Fruit fly (Drosophila melanogaster) whole organism, embryonic: ENCODE results near the gene CNMaR.

Source experiments
- Awh ChIP-seq: fragments of 200-800 bp; sonication (Bioruptor generic); IDR thresholded peaks from 2 replicates; pipeline ENCODE4, ENCODE4 v1.3.6; 2022; ENCODE audit warnings: missing biosample characterization, missing genetic modification characterization
- B-H2 ChIP-seq: fragments of 200-800 bp; sonication (Bioruptor generic); optimal IDR thresholded peaks from 2 replicates; lab custom pipeline; 2018; ENCODE audit warnings: missing biosample characterization, mild to moderate bottlenecking, missing genetic modification characterization
- Bdp1 ChIP-seq: fragments of 200-800 bp; sonication (Bioruptor generic); optimal IDR thresholded peaks from 3 replicates; lab custom pipeline; 2016; ENCODE audit warnings: missing biosample characterization, missing genetic modification characterization
- CG10462 ChIP-seq: fragments of 200-800 bp; sonication (Bioruptor generic); optimal IDR thresholded peaks from 2 replicates; lab custom pipeline; 2016; ENCODE audit warnings: missing biosample characterization, missing genetic modification characterization
- CG11085 ChIP-seq: fragments of 200-800 bp; sonication (Bioruptor generic); IDR thresholded peaks from 2 replicates; pipeline ENCODE4 v1.3.6; 2022; ENCODE audit warnings: missing biosample characterization, missing genetic modification characterization
- CG15601 ChIP-seq: fragments of 200-800 bp; sonication (Bioruptor generic); optimal IDR thresholded peaks from 3 replicates; lab custom pipeline; 2019; ENCODE audit warnings: missing biosample characterization, mild to moderate bottlenecking, missing genetic modification characterization, moderate library complexity
- CG17359 ChIP-seq: fragments of 200-800 bp; sonication (Bioruptor generic); optimal IDR thresholded peaks from 3 replicates; lab custom pipeline; 2018; ENCODE audit warnings: missing biosample characterization, mild to moderate bottlenecking, missing genetic modification characterization, moderate library complexity
- CG18476 ChIP-seq: fragments of 200-800 bp; sonication (Bioruptor generic); optimal IDR thresholded peaks from 2 replicates; lab custom pipeline; 2016; ENCODE audit warnings: missing biosample characterization, mild to moderate bottlenecking, missing genetic modification characterization
- CG18599 ChIP-seq: fragments of 200-800 bp; sonication (Bioruptor generic); optimal IDR thresholded peaks from 3 replicates; lab custom pipeline; 2017; ENCODE audit warnings: missing biosample characterization, missing genetic modification characterization, mild to moderate bottlenecking, moderate library complexity, missing genetic modification reagents
- CG2116 ChIP-seq: fragments of 200-800 bp; sonication (Bioruptor generic); optimal IDR thresholded peaks from 3 replicates; lab custom pipeline; 2018; ENCODE audit warnings: missing biosample characterization, mild to moderate bottlenecking, missing genetic modification characterization
- CG2875 ChIP-seq: fragments of 200-800 bp; sonication (Bioruptor generic); optimal IDR thresholded peaks from 2 replicates; lab custom pipeline; 2017; ENCODE audit warnings: missing biosample characterization, mild to moderate bottlenecking, missing genetic modification characterization, missing genetic modification reagents
- CG3163 ChIP-seq: fragments of 200-800 bp; sonication (Bioruptor generic); optimal IDR thresholded peaks from 3 replicates; lab custom pipeline; 2016; ENCODE audit warnings: missing biosample characterization, missing genetic modification characterization
- CG34422 ChIP-seq: fragments of 200-800 bp; sonication (Bioruptor generic); IDR thresholded peaks from 3 replicates; pipeline ENCODE4 v1.3.6; 2022; ENCODE audit warnings: missing biosample characterization, missing genetic modification characterization
- CG6272 ChIP-seq: fragments of 200-800 bp; sonication (Bioruptor generic); IDR thresholded peaks from 2 replicates; pipeline ENCODE4 v1.3.6; 2022; ENCODE audit warnings: missing biosample characterization, missing genetic modification characterization
- CG6765 ChIP-seq: fragments of 200-800 bp; sonication (Bioruptor generic); optimal IDR thresholded peaks from 3 replicates; lab custom pipeline; 2017; ENCODE audit warnings: missing biosample characterization, mild to moderate bottlenecking, missing genetic modification characterization
- CG6791 ChIP-seq: fragments of 200-800 bp; sonication (Bioruptor generic); IDR thresholded peaks from 3 replicates; pipeline ENCODE4 v1.3.6; 2022; ENCODE audit warnings: missing biosample characterization, missing genetic modification characterization; ENCODE audit not compliant: partially characterized antibody
- CG7372 ChIP-seq: fragments of 200-800 bp; sonication (Bioruptor generic); IDR thresholded peaks from 2 replicates; pipeline ENCODE4 v1.3.6; 2022; ENCODE audit warnings: missing biosample characterization, missing genetic modification characterization
- CG7839 ChIP-seq: fragments of 200-800 bp; sonication (Bioruptor generic); optimal IDR thresholded peaks from 3 replicates; lab custom pipeline; 2018; ENCODE audit warnings: missing biosample characterization, mild to moderate bottlenecking, missing genetic modification characterization, moderate library complexity
- CG8765 ChIP-seq: fragments of 200-800 bp; sonication (Bioruptor generic); IDR thresholded peaks from 2 replicates; pipeline ENCODE4 v1.3.6; 2022; ENCODE audit warnings: missing biosample characterization, missing genetic modification characterization
- CG9215 ChIP-seq: fragments of 200-800 bp; sonication (Bioruptor generic); IDR thresholded peaks from 2 replicates; pipeline ENCODE4 v1.3.6; 2022; ENCODE audit warnings: missing biosample characterization, missing genetic modification characterization
- CG9817 ChIP-seq: fragments of 200-800 bp; sonication (Bioruptor generic); optimal IDR thresholded peaks from 2 replicates; lab custom pipeline; 2018; ENCODE audit warnings: missing biosample characterization, mild to moderate bottlenecking, missing genetic modification characterization, moderate library complexity
- Chrac-16 ChIP-seq: fragments of 200-800 bp; sonication (Bioruptor generic); optimal IDR thresholded peaks from 3 replicates; lab custom pipeline; 2016; ENCODE audit warnings: missing biosample characterization, missing genetic modification characterization
- Doc3 ChIP-seq: fragments of 200-800 bp; sonication (Bioruptor generic); IDR thresholded peaks from 3 replicates; pipeline ENCODE4 v1.3.6; 2022; ENCODE audit warnings: missing biosample characterization, missing genetic modification characterization; ENCODE audit not compliant: partially characterized antibody
- ERR ChIP-seq: fragments of 200-800 bp; sonication (Bioruptor generic); optimal IDR thresholded peaks from 2 replicates; lab custom pipeline; 2016; ENCODE audit warnings: missing biosample characterization, missing genetic modification characterization
- HLH54F ChIP-seq: fragments of 200-800 bp; sonication (Bioruptor generic); optimal IDR thresholded peaks from 3 replicates; lab custom pipeline; 2016; ENCODE audit warnings: missing biosample characterization, missing genetic modification characterization
- Hr78 ChIP-seq, 2 experiments: fragments of 200-800 bp in 1 of 2; fragments of >200 bp in 1 of 2; sonication (Bioruptor generic) in 1 of 2; optimal IDR thresholded peaks; 2 replicates each; lab custom pipeline; 2017 to 2019; ENCODE audit warnings: missing biosample characterization in 2 of 2, missing genetic modification characterization in 2 of 2, mild to moderate bottlenecking in 1 of 2, moderate library complexity in 1 of 2
- Hsf ChIP-seq: fragments of 200-800 bp; sonication (Bioruptor generic); optimal IDR thresholded peaks from 3 replicates; lab custom pipeline; 2016; ENCODE audit warnings: missing biosample characterization, missing genetic modification characterization
- Mrtf ChIP-seq: fragments of 200-800 bp; sonication (Bioruptor generic); IDR thresholded peaks from 3 replicates; pipeline ENCODE4 v1.3.6; 2022; ENCODE audit warnings: missing biosample characterization, missing genetic modification characterization
- Myb ChIP-seq: fragments of 200-800 bp; sonication (Bioruptor generic); optimal IDR thresholded peaks from 2 replicates; lab custom pipeline; 2016; ENCODE audit warnings: missing biosample characterization, missing genetic modification characterization
- NK7.1 ChIP-seq: fragments of 200-800 bp; sonication (Bioruptor generic); optimal IDR thresholded peaks from 3 replicates; lab custom pipeline; 2016; ENCODE audit warnings: missing biosample characterization, missing genetic modification characterization
- br ChIP-seq: fragments of >200 bp; optimal IDR thresholded peaks from 2 replicates; lab custom pipeline; 2017
- chif ChIP-seq, 2 experiments: fragments of 200-800 bp; sonication (Bioruptor generic); optimal IDR thresholded peaks; 3 replicates each; lab custom pipeline; 2016; ENCODE audit warnings: missing biosample characterization in 2 of 2, missing genetic modification characterization in 2 of 2
- chm ChIP-seq: fragments of 200-800 bp; sonication (Bioruptor generic); IDR thresholded peaks from 2 replicates; pipeline ENCODE4 v1.3.6; 2022; ENCODE audit warnings: missing biosample characterization, missing genetic modification characterization
- ci ChIP-seq: fragments of 200-800 bp; sonication (Bioruptor generic); IDR thresholded peaks from 3 replicates; pipeline ENCODE4 v1.3.6; 2022; ENCODE audit warnings: missing biosample characterization, missing genetic modification characterization
- dimm ChIP-seq: fragments of 200-800 bp; sonication (Bioruptor generic); IDR thresholded peaks from 2 replicates; pipeline ENCODE4 v1.3.6; 2022; ENCODE audit warnings: missing biosample characterization, missing genetic modification characterization
- dmrt11E ChIP-seq: fragments of 200-800 bp; sonication (Bioruptor generic); optimal IDR thresholded peaks from 3 replicates; lab custom pipeline; 2018; ENCODE audit warnings: missing biosample characterization, mild to moderate bottlenecking, missing genetic modification characterization, moderate library complexity
- fd102C ChIP-seq: fragments of 200-800 bp; sonication (Bioruptor generic); optimal IDR thresholded peaks from 2 replicates; lab custom pipeline; 2018; ENCODE audit warnings: missing biosample characterization, mild to moderate bottlenecking, missing genetic modification characterization, moderate library complexity
- gce ChIP-seq: fragments of 200-800 bp; sonication (Bioruptor generic); IDR thresholded peaks from 3 replicates; pipeline ENCODE4 v1.3.6; 2022; ENCODE audit warnings: missing biosample characterization, missing genetic modification characterization
- jigr1 ChIP-seq: fragments of 200-800 bp; sonication (Bioruptor generic); IDR thresholded peaks from 3 replicates; pipeline ENCODE4 v1.3.6; 2022; ENCODE audit warnings: missing biosample characterization, missing genetic modification characterization
- mirr ChIP-seq: fragments of 200-800 bp; sonication (Bioruptor generic); optimal IDR thresholded peaks from 3 replicates; lab custom pipeline; 2018; ENCODE audit warnings: missing biosample characterization, mild to moderate bottlenecking, missing genetic modification characterization
- nerfin-2 ChIP-seq: fragments of 200-800 bp; sonication (Bioruptor generic); IDR thresholded peaks from 2 replicates; pipeline ENCODE4 v1.3.6; 2022; ENCODE audit warnings: missing biosample characterization, missing genetic modification characterization; ENCODE audit not compliant: partially characterized antibody
- onecut ChIP-seq: fragments of 200-800 bp; sonication (Bioruptor generic); IDR thresholded peaks from 2 replicates; pipeline ENCODE4 v1.3.6; 2022; ENCODE audit warnings: missing biosample characterization, missing genetic modification characterization
- pita ChIP-seq: fragments of 200-800 bp; sonication (Bioruptor generic); optimal IDR thresholded peaks from 2 replicates; lab custom pipeline; 2017; ENCODE audit warnings: missing biosample characterization, mild to moderate bottlenecking, missing genetic modification characterization
- pros ChIP-seq: fragments of 200-800 bp; sonication (Bioruptor generic); optimal IDR thresholded peaks from 3 replicates; lab custom pipeline; 2019; ENCODE audit warnings: missing biosample characterization, mild to moderate bottlenecking, missing genetic modification characterization, moderate library complexity
- scrt ChIP-seq: fragments of 200-800 bp; sonication (Bioruptor generic); optimal IDR thresholded peaks from 2 replicates; lab custom pipeline; 2018; ENCODE audit warnings: missing biosample characterization, mild to moderate bottlenecking, missing genetic modification characterization, moderate library complexity
- tna ChIP-seq: fragments of 200-800 bp; sonication (Bioruptor generic); IDR thresholded peaks from 2 replicates; pipeline ENCODE4 v1.3.6; 2022; ENCODE audit warnings: missing biosample characterization, missing genetic modification characterization; ENCODE audit not compliant: partially characterized antibody
- vfl ChIP-seq: fragments of 200-800 bp; sonication (Bioruptor generic); optimal IDR thresholded peaks from 2 replicates; lab custom pipeline; 2016; ENCODE audit warnings: missing biosample characterization, missing genetic modification characterization
- wor ChIP-seq: fragments of 200-800 bp; sonication (Bioruptor generic); IDR thresholded peaks from 2 replicates; pipeline ENCODE4 v1.3.6; 2022; ENCODE audit warnings: missing biosample characterization, missing genetic modification characterization

CNMaR gene

dm6 chr3L:9696650-9697526 is 53.0 kb downstream of the CNMaR start, which contains the start of gene Prps (continued):
- TF ChIP-seq Hsf (GFP tag; lab: Kevin White, UChicago), result peak; percentile 59
- peak; percentile 64 for TF ChIP-seq vfl (GFP tag; lab: Kevin White, UChicago)
- TF ChIP-seq CG3163, result peak; percentile 97
- TF ChIP-seq fd102C (GFP tag; lab: Kevin White, UChicago), result no peak
- peak; percentile 56; the same call in 1 of the 2 replicates for TF ChIP-seq CG11085 (GFP tag; lab: Robert Waterston, UW)
- TF ChIP-seq CG34422, result peak; percentile 87
- peak; percentile 82 for TF ChIP-seq Awh
- TF ChIP-seq CG15601, result peak; percentile 50
- TF ChIP-seq dimm (GFP tag; lab: Robert Waterston, UW), result peak; percentile 36; the same call in 1 of the 2 replicates
- TF ChIP-seq CG9215, result peak; percentile 45; the same call in 1 of the 2 replicates
- peak; percentile 25 to 65 for TF ChIP-seq chif (GFP tag; optimal IDR thresholded peaks at IDR 0.05; lab: Kevin White, UChicago)
- peak; percentile 79 for TF ChIP-seq onecut (GFP tag; lab: Robert Waterston, UW)
- peak; percentile 37 for TF ChIP-seq CG2875 (GFP tag; lab: Kevin White, UChicago)
- TF ChIP-seq mirr (GFP tag; lab: Kevin White, UChicago), result peak; percentile 83
- TF ChIP-seq HLH54F (GFP tag; lab: Kevin White, UChicago), result peak; percentile 49
- TF ChIP-seq ERR (GFP tag; lab: Kevin White, UChicago), result peak; percentile 72
- no peak for TF ChIP-seq CG6791 (GFP tag; lab: Robert Waterston, UW)
- peak; percentile 78; the same call in 2 of the 3 replicates for TF ChIP-seq Mrtf (GFP tag; lab: Robert Waterston, UW)
- TF ChIP-seq ci (GFP tag; lab: Robert Waterston, UW), result peak; percentile 90
- TF ChIP-seq chm (GFP tag; lab: Robert Waterston, UW), result peak; percentile 91
- peak; percentile 6 for TF ChIP-seq Bdp1 (GFP tag; lab: Kevin White, UChicago)
- peak; percentile 70 for TF ChIP-seq CG7372 (GFP tag; lab: Robert Waterston, UW)
- peak; percentile 89 for TF ChIP-seq CG18599 (GFP tag; lab: Kevin White, UChicago)
- TF ChIP-seq CG6272, result peak; percentile 46; the same call in 1 of the 2 replicates
- peak; percentile 2 for TF ChIP-seq CG18476 (GFP tag; lab: Kevin White, UChicago)
- no peak for TF ChIP-seq CG2116
- TF ChIP-seq tna (GFP tag; lab: Robert Waterston, UW), result no peak; the same call in 1 of the 2 replicates
- TF ChIP-seq CG10462 (GFP tag; lab: Kevin White, UChicago), result no peak
- no peak for TF ChIP-seq pita
- TF ChIP-seq CG17359 (tag; lab: Kevin White, UChicago), result peak; percentile 82
- TF ChIP-seq scrt (GFP tag; lab: Kevin White, UChicago), result peak; percentile 70
- TF ChIP-seq CG7839 (tag; lab: Kevin White, UChicago), result peak; percentile 76
- no peak for TF ChIP-seq dmrt11E (tag; lab: Kevin White, UChicago)
- no peak for TF ChIP-seq jigr1 (GFP tag; lab: Robert Waterston, UW)
- TF ChIP-seq wor (GFP tag; lab: Robert Waterston, UW), result no peak
- TF ChIP-seq Myb (GFP tag; lab: Kevin White, UChicago), result peak; percentile 58
- TF ChIP-seq B-H2 (GFP tag; lab: Kevin White, UChicago), result peak; percentile 62
- TF ChIP-seq Doc3 (GFP tag; lab: Robert Waterston, UW), result 0 out of 3 replicates have a peak, but pooled peaks have one; percentile 32
- TF ChIP-seq CG9817 (tag; lab: Kevin White, UChicago), result peak; percentile 52
- TF ChIP-seq br, result no peak
- peak; percentile 63 for TF ChIP-seq Chrac-16 (GFP tag; lab: Kevin White, UChicago)
- peak; percentile 61 for TF ChIP-seq pros (GFP tag; lab: Kevin White, UChicago)
- TF ChIP-seq Hr78 (GFP tag; optimal IDR thresholded peaks at IDR 0.05; lab: Kevin White, UChicago), result peak in 1 of 2 experiments; percentile 18
- peak; percentile 67 for TF ChIP-seq NK7.1 (GFP tag; lab: Kevin White, UChicago)
- peak; percentile 58; the same call in 1 of the 2 replicates for TF ChIP-seq CG8765 (GFP tag; lab: Robert Waterston, UW)
- TF ChIP-seq gce (GFP tag; lab: Robert Waterston, UW), result peak; percentile 71; the same call in 1 of the 3 replicates
- TF ChIP-seq nerfin-2, result no peak
- TF ChIP-seq CG6765 (GFP tag; lab: Kevin White, UChicago), result peak; percentile 52
